Worm (Caenorhabditis elegans) whole organism, L2 larva: ENCODE data around the gene fbxc-34.

Experiments used
- Y55F3AM.14 ChIP-seq: fragments of 200-800 bp; sonication (Bioruptor generic); optimal IDR thresholded peaks from 2 replicates; lab custom pipeline; 2018; ENCODE audit warnings: mild to moderate bottlenecking, missing genetic modification characterization, missing compliant biosample characterization
- lin-13 ChIP-seq: fragments of 150-350 bp; optimal IDR thresholded peaks from 2 replicates; lab custom pipeline; 2014; ENCODE audit warnings: missing biosample characterization, missing genetic modification reagents, missing genetic modification characterization
- nhr-11 ChIP-seq: fragments of 150-350 bp; optimal IDR thresholded peaks from 2 replicates; lab custom pipeline; 2014; ENCODE audit warnings: missing biosample characterization, missing genetic modification characterization
- nhr-25 ChIP-seq: fragments of 150-350 bp; sonication (generic microtip); optimal IDR thresholded peaks from 3 replicates; lab custom pipeline; 2014; ENCODE audit warnings: missing biosample characterization, missing genetic modification characterization
- unc-39 ChIP-seq: fragments of 150-350 bp; optimal IDR thresholded peaks from 2 replicates; lab custom pipeline; 2014; ENCODE audit warnings: missing biosample characterization, missing genetic modification characterization
- unc-62 ChIP-seq: fragments of 150-350 bp; optimal IDR thresholded peaks from 2 replicates; lab custom pipeline; 2014; ENCODE audit warnings: missing biosample characterization, missing genetic modification reagents, missing genetic modification characterization

DNA sequence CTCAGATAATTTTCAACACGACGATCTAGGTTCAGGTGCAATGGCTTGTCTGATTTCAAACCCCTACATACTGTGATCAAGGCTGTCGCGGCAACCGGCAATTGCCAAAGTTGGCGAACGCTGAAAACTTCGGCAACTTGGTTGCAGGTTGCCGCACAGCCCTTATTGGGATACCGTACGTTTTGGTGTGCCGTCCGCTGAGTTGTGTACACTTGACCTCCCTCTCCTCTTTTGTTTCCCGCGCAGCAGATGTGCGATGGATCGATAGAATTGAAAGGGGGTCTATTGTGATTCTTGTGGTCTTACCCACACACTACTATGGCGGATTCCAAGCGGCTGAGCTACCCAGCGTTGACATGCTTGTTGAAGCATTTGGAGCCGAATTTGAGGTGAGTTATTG lies 29.2 kb downstream of the fbxc-34 start, which contains the start of the genes C32B5.18 and C32B5.7:
- TF ChIP-seq nhr-25 (tag; lab: Kevin White, UChicago): no peak
- TF ChIP-seq unc-62 (GFP tag; lab: Kevin White, UChicago): no peak
- no peak for TF ChIP-seq nhr-11 (tag; lab: Kevin White, UChicago)
- TF ChIP-seq lin-13 (GFP tag; lab: Kevin White, UChicago): no peak
- TF ChIP-seq unc-39 (tag; lab: Kevin White, UChicago): no peak
- TF ChIP-seq Y55F3AM.14 (GFP tag; lab: Kevin White, UChicago): no peak
